Worm (Caenorhabditis elegans): ENCODE data around the gene sap-140.

Gene sap-140

ce11 chrIII:7544211-7544610 is 44.7 kb downstream of the sap-140 start:
- TF ChIP-seq nhr-6 (tag; optimal IDR thresholded peaks at IDR 0.05), result no peak
- TF ChIP-seq zag-1 (tag; optimal IDR thresholded peaks at IDR 0.05), result no peak
- no peak for TF ChIP-seq spr-1 (tag; optimal IDR thresholded peaks at IDR 0.05)
- no peak for TF ChIP-seq unc-130 (GFP tag; optimal IDR thresholded peaks at IDR 0.05)
- TF ChIP-seq ZK337.2 (GFP tag; IDR thresholded peaks at IDR 0.05), result no peak
- no peak for TF ChIP-seq nhr-42 (GFP tag; IDR thresholded peaks at IDR 0.05)
- no peak for TF ChIP-seq ztf-7 (tag; optimal IDR thresholded peaks at IDR 0.05)
- no peak for TF ChIP-seq nhr-77 (tag; optimal IDR thresholded peaks at IDR 0.05)
- TF ChIP-seq lsy-2 (tag; optimal IDR thresholded peaks at IDR 0.05), result peak in 1 of 2 experiments; percentile 10
- no peak for TF ChIP-seq tag-97 (GFP tag; IDR thresholded peaks at IDR 0.05)
- peak in 1 of 2 experiments; percentile 72 for TF ChIP-seq daf-16 (GFP tag; optimal IDR thresholded peaks at IDR 0.05)
- no peak for TF ChIP-seq daf-16 (tag; optimal IDR thresholded peaks at IDR 0.05)
- no peak for TF ChIP-seq T26A8.4 (GFP tag; IDR thresholded peaks at IDR 0.05)
- no peak for TF ChIP-seq nhr-48 (tag; optimal IDR thresholded peaks at IDR 0.05)
- TF ChIP-seq nhr-11 (tag; optimal IDR thresholded peaks at IDR 0.05), result peak; percentile 23
- TF ChIP-seq daf-19 (GFP tag; conservative IDR thresholded peaks at IDR 0.05), result no peak
- TF ChIP-seq madf-5 (GFP tag; IDR thresholded peaks at IDR 0.05), result no peak
- no peak for TF ChIP-seq F49E8.2 (tag; optimal IDR thresholded peaks at IDR 0.05; ENCODE audit: borderline replicate concordance)

ce11 chrIII:7545189-7545588 is 45.7 kb downstream of the sap-140 start:
- TF ChIP-seq set-16 (GFP tag; IDR thresholded peaks at IDR 0.05) (no peak), aha-1 (tag) (peak; percentile 53), daf-16 (GFP tag; optimal IDR thresholded peaks at IDR 0.05) (peak in 1 of 2 experiments; percentile 90), daf-16 (tag; optimal IDR thresholded peaks at IDR 0.05) (no peak), dmd-8 (GFP tag; IDR thresholded peaks at IDR 0.05) (no peak), unc-62 (GFP tag; optimal IDR thresholded peaks at IDR 0.05 in 1 of 2) (peak in 1 of 2 experiments; percentile 56), unc-62 (tag; optimal IDR thresholded peaks at IDR 0.05) (no peak), zfp-3 (GFP tag; conservative IDR thresholded peaks at IDR 0.05) (no peak)

DNA sequence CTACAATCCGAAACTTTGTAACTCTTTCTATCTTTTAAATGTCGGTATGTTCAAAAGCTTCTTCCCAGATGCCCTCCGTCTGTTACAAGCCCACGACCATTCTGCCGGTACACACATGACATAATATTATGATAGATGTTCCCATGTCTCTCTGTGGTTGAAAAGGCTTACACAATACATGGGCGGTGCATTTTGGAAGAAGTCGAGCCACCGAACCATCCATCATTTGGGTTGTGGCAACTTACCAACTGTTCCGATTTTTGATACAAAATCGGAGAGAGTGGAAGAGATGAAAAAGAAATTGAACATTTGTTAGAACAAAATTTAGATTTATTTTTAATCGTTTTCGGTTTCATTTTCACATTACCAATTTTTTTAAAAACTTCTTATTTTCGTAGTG is 49.4 kb downstream of the sap-140 start:
- TF ChIP-seq F49E8.2 (tag; optimal IDR thresholded peaks at IDR 0.05; ENCODE audit: borderline replicate concordance) (no peak), nhr-76 (tag; optimal IDR thresholded peaks at IDR 0.05) (no peak), mep-1 (tag; optimal IDR thresholded peaks at IDR 0.05) (no peak), ceh-62 (tag; optimal IDR thresholded peaks at IDR 0.05) (no peak), tra-1 (GFP tag; IDR thresholded peaks at IDR 0.05) (no peak), pqm-1 (tag; optimal IDR thresholded peaks at IDR 0.05) (no peak), lin-39 (tag; optimal IDR thresholded peaks at IDR 0.05) (no peak), ceh-20 (GFP tag; IDR thresholded peaks at IDR 0.05) (0 out of 2 replicates have a peak, but pooled peaks have one; percentile 40), daf-16 (GFP tag; optimal IDR thresholded peaks at IDR 0.05) (peak in 1 of 2 experiments; percentile 15), daf-16 (tag; optimal IDR thresholded peaks at IDR 0.05) (no peak), nhr-10 (tag; optimal IDR thresholded peaks at IDR 0.05) (no peak), spr-3 (GFP tag; optimal IDR thresholded peaks at IDR 0.05) (no peak), zip-11 (GFP tag; IDR thresholded peaks at IDR 0.05) (no peak), ctbp-1 (GFP tag; IDR thresholded peaks at IDR 0.05) (no peak), lsy-2 (tag; optimal IDR thresholded peaks at IDR 0.05) (peak in 1 of 2 experiments; percentile 51), F44E2.7 (GFP tag; IDR thresholded peaks at IDR 0.05) (no peak), ZK546.5 (tag; optimal IDR thresholded peaks at IDR 0.05) (no peak), R02D3.7 (tag; optimal IDR thresholded peaks at IDR 0.05) (no peak), mdt-29 (GFP tag; IDR thresholded peaks at IDR 0.05) (no peak), sdz-12 (GFP tag; optimal IDR thresholded peaks at IDR 0.05) (no peak), unc-62 (GFP tag; optimal IDR thresholded peaks at IDR 0.05 in 1 of 2) (peak in 1 of 2 experiments; percentile 81), unc-62 (tag; optimal IDR thresholded peaks at IDR 0.05) (no peak), nhr-11 (tag; optimal IDR thresholded peaks at IDR 0.05) (peak; percentile 44)

Data from whole organism, L4 larva.